Worm (Caenorhabditis elegans) whole organism, young adult: ENCODE results near the gene C26E6.12.

ENCODE experiments used
- C06A6.2 ChIP-seq: fragments of 200-800 bp; sonication (Bioruptor generic); conservative IDR thresholded peaks from 2 replicates; pipeline ENCODE4 v1.3.6; 2022; ENCODE audit warnings: missing genetic modification characterization, missing compliant biosample characterization
- D2030.7 ChIP-seq: fragments of 200-800 bp; sonication (Bioruptor generic); IDR thresholded peaks from 2 replicates; pipeline ENCODE4 v1.3.6; 2022; ENCODE audit warnings: missing genetic modification reagents, missing genetic modification characterization, missing compliant biosample characterization
- F23B12.7 ChIP-seq: sonication (generic microtip); optimal IDR thresholded peaks from 2 replicates; lab custom pipeline; 2017; ENCODE audit warnings: missing genetic modification characterization, mild to moderate bottlenecking, missing compliant biosample characterization, antibody characterized with exemption, moderate library complexity; ENCODE audit not compliant: insufficient read depth
- F39B2.1 ChIP-seq: fragments of 200-800 bp; sonication (Bioruptor generic); IDR thresholded peaks from 2 replicates; pipeline ENCODE4 v1.3.6; 2022; ENCODE audit warnings: missing genetic modification reagents, missing genetic modification characterization, missing compliant biosample characterization
- F57A8.1 ChIP-seq: fragments of 200-800 bp; sonication (Bioruptor generic); optimal IDR thresholded peaks from 2 replicates; lab custom pipeline; 2018; ENCODE audit warnings: mild to moderate bottlenecking, missing genetic modification characterization, moderate library complexity, missing compliant biosample characterization
- K11D2.4 ChIP-seq: fragments of 200-800 bp; sonication (Bioruptor generic); IDR thresholded peaks from 2 replicates; pipeline ENCODE4 v1.3.6; 2022; ENCODE audit warnings: missing genetic modification reagents, missing genetic modification characterization, missing compliant biosample characterization
- ama-1 ChIP-seq, 3 experiments: fragments of 150-350 bp in 1 of 3; sonication (generic microtip) in 2 of 3; optimal IDR thresholded peaks; 2 replicates each; lab custom pipeline; 2014 to 2018; ENCODE audit warnings: missing biosample characterization in 2 of 3, missing genetic modification characterization in 2 of 3, missing genetic modification reagents in 2 of 3
- aptf-3 ChIP-seq: fragments of 200-800 bp; sonication (Bioruptor generic); IDR thresholded peaks from 2 replicates; pipeline ENCODE4 v1.3.6; 2022; ENCODE audit warnings: missing genetic modification characterization, missing compliant biosample characterization
- atf-7 ChIP-seq: sonication (generic microtip); optimal IDR thresholded peaks from 2 replicates; lab custom pipeline; 2017; ENCODE audit warnings: mild to moderate bottlenecking, missing genetic modification characterization, missing compliant biosample characterization
- attf-5 ChIP-seq: fragments of 200-800 bp; sonication (Bioruptor generic); optimal IDR thresholded peaks from 2 replicates; lab custom pipeline; 2018; ENCODE audit warnings: mild to moderate bottlenecking, missing genetic modification characterization, missing compliant biosample characterization
- attf-6 ChIP-seq: fragments of 200-800 bp; sonication (Bioruptor generic); IDR thresholded peaks from 2 replicates; pipeline ENCODE4 v1.3.6; 2022; ENCODE audit warnings: missing genetic modification reagents, missing genetic modification characterization, missing compliant biosample characterization
- bed-1 ChIP-seq: fragments of 200-800 bp; sonication (Bioruptor generic); IDR thresholded peaks from 2 replicates; pipeline ENCODE4 v1.3.6; 2022; ENCODE audit warnings: missing genetic modification reagents, missing genetic modification characterization, missing compliant biosample characterization
- bed-2 ChIP-seq: fragments of 200-800 bp; sonication (Bioruptor generic); IDR thresholded peaks from 2 replicates; pipeline ENCODE4 v1.3.6; 2022; ENCODE audit warnings: missing genetic modification reagents, missing genetic modification characterization, missing compliant biosample characterization
- ceh-58 ChIP-seq: fragments of 200-800 bp; sonication (Bioruptor generic); IDR thresholded peaks from 2 replicates; pipeline ENCODE4 v1.3.6; 2022; ENCODE audit warnings: missing genetic modification characterization, missing compliant biosample characterization
- chd-7 ChIP-seq: sonication (generic microtip); optimal IDR thresholded peaks from 2 replicates; lab custom pipeline; 2016; ENCODE audit warnings: mild to moderate bottlenecking, missing genetic modification characterization, moderate library complexity, missing compliant biosample characterization
- egl-44 ChIP-seq: fragments of 200-800 bp; sonication (Bioruptor generic); IDR thresholded peaks from 2 replicates; pipeline ENCODE4 v1.3.6; 2022; ENCODE audit warnings: missing genetic modification reagents, missing genetic modification characterization, missing compliant biosample characterization
- ekl-4 ChIP-seq: fragments of 200-800 bp; sonication (Bioruptor generic); IDR thresholded peaks from 2 replicates; pipeline ENCODE4 v1.3.6; 2022; ENCODE audit warnings: missing genetic modification reagents, missing genetic modification characterization, missing compliant biosample characterization
- hmg-1.2 ChIP-seq: fragments of 200-800 bp; sonication (Bioruptor generic); IDR thresholded peaks from 2 replicates; pipeline ENCODE4 v1.3.6; 2022; ENCODE audit warnings: missing genetic modification reagents, missing genetic modification characterization, missing compliant biosample characterization
- lag-1 ChIP-seq: fragments of 200-800 bp; sonication (Bioruptor generic); IDR thresholded peaks from 2 replicates; pipeline ENCODE4 v1.3.6; 2022; ENCODE audit warnings: missing genetic modification reagents, missing genetic modification characterization, missing compliant biosample characterization
- lin-35 ChIP-seq, 3 experiments: fragments of 150-350 bp in 2 of 3; sonication (generic microtip) in 1 of 3; optimal IDR thresholded peaks; 2 replicates each; lab custom pipeline; 2014 to 2018; ENCODE audit warnings: missing biosample characterization in 3 of 3, missing genetic modification characterization in 3 of 3, missing genetic modification reagents in 3 of 3
- lsl-1 ChIP-seq: fragments of 200-800 bp; sonication (Bioruptor generic); optimal IDR thresholded peaks from 2 replicates; lab custom pipeline; 2018; ENCODE audit warnings: mild to moderate bottlenecking, missing genetic modification characterization, moderate library complexity, missing compliant biosample characterization
- madf-10 ChIP-seq: sonication (generic microtip); optimal IDR thresholded peaks from 2 replicates; lab custom pipeline; 2016; ENCODE audit warnings: mild to moderate bottlenecking, missing genetic modification characterization, missing compliant biosample characterization
- mel-28 ChIP-seq: sonication (generic microtip); optimal IDR thresholded peaks from 2 replicates; lab custom pipeline; 2016; ENCODE audit warnings: borderline replicate concordance, mild to moderate bottlenecking, missing genetic modification characterization, missing compliant biosample characterization
- pha-4 ChIP-seq: fragments of 150-350 bp; sonication (generic microtip); optimal IDR thresholded peaks from 2 replicates; lab custom pipeline; 2014; ENCODE audit warnings: missing biosample characterization, missing genetic modification reagents, missing genetic modification characterization
- rpc-1 ChIP-seq, 2 experiments: fragments of 150-350 bp in 1 of 2; sonication (generic microtip) in 1 of 2; optimal IDR thresholded peaks; 2 replicates each; lab custom pipeline; 2014 to 2018; ENCODE audit warnings: missing biosample characterization in 1 of 2, missing genetic modification characterization in 1 of 2, missing genetic modification reagents in 1 of 2, missing genotype in 1 of 2
- snpc-1.1 ChIP-seq: sonication (generic microtip); optimal IDR thresholded peaks from 2 replicates; lab custom pipeline; 2017; ENCODE audit warnings: missing genetic modification characterization, mild to moderate bottlenecking, missing compliant biosample characterization, antibody characterized with exemption, moderate library complexity, missing genotype, missing genetic modification reagents; ENCODE audit not compliant: insufficient read depth
- snpc-1.3 ChIP-seq: sonication (generic microtip); optimal IDR thresholded peaks from 2 replicates; lab custom pipeline; 2017; ENCODE audit warnings: missing genetic modification characterization, mild to moderate bottlenecking, missing compliant biosample characterization, antibody characterized with exemption, moderate library complexity, missing genotype, missing genetic modification reagents; ENCODE audit not compliant: insufficient read depth
- snpc-4 ChIP-seq, 5 experiments: fragments of 150-350 bp in 1 of 5; sonication (generic microtip) in 4 of 5; optimal IDR thresholded peaks; 2 replicates each; lab custom pipeline; 2014 to 2018; ENCODE audit warnings: missing genetic modification characterization in 5 of 5, missing biosample characterization in 3 of 5, antibody characterized with exemption in 2 of 5, mild to moderate bottlenecking in 2 of 5, missing compliant biosample characterization in 2 of 5, missing genotype in 2 of 5, moderate library complexity in 2 of 5, missing genetic modification reagents in 1 of 5
- somi-1 ChIP-seq: fragments of 200-800 bp; sonication (Bioruptor generic); optimal IDR thresholded peaks from 2 replicates; lab custom pipeline; 2018; ENCODE audit warnings: mild to moderate bottlenecking, missing genetic modification characterization, missing compliant biosample characterization
- tbp1 ChIP-seq: fragments of 200-800 bp; sonication (Bioruptor generic); optimal IDR thresholded peaks from 2 replicates; lab custom pipeline; 2018; ENCODE audit warnings: mild to moderate bottlenecking, missing genetic modification characterization, missing compliant biosample characterization
- tlf-1 ChIP-seq: fragments of 200-800 bp; sonication (Bioruptor generic); optimal IDR thresholded peaks from 2 replicates; lab custom pipeline; 2018; ENCODE audit warnings: mild to moderate bottlenecking, missing genetic modification characterization, missing compliant biosample characterization
- unc-62 ChIP-seq: fragments of 150-350 bp; optimal IDR thresholded peaks from 2 replicates; lab custom pipeline; 2014; ENCODE audit warnings: missing biosample characterization, missing genetic modification reagents, missing genetic modification characterization
- xnd-1 ChIP-seq: sonication (generic microtip); optimal IDR thresholded peaks from 2 replicates; lab custom pipeline; 2016; ENCODE audit warnings: missing genotype, missing genetic modification reagents, missing genetic modification characterization, missing compliant biosample characterization
- zim-3 ChIP-seq: sonication (generic microtip); optimal IDR thresholded peaks from 2 replicates; lab custom pipeline; 2017; ENCODE audit warnings: mild to moderate bottlenecking, missing genetic modification characterization, moderate library complexity, missing compliant biosample characterization
- ztf-18 ChIP-seq: sonication (generic microtip); optimal IDR thresholded peaks from 2 replicates; lab custom pipeline; 2016; ENCODE audit warnings: missing genotype, mild to moderate bottlenecking, missing genetic modification characterization, missing compliant biosample characterization
- ztf-25 ChIP-seq: fragments of 200-800 bp; sonication (Bioruptor generic); IDR thresholded peaks from 2 replicates; pipeline ENCODE4 v1.3.6; 2022; ENCODE audit warnings: missing genetic modification reagents, missing genetic modification characterization, missing compliant biosample characterization
- ztf-26 ChIP-seq: sonication (generic microtip); optimal IDR thresholded peaks from 2 replicates; lab custom pipeline; 2017; ENCODE audit warnings: missing genetic modification characterization, missing compliant biosample characterization
- ztf-3 ChIP-seq: fragments of 200-800 bp; sonication (Bioruptor generic); optimal IDR thresholded peaks from 2 replicates; lab custom pipeline; 2018; ENCODE audit warnings: mild to moderate bottlenecking, missing genetic modification characterization, missing compliant biosample characterization

Gene C26E6.12

ce11 chrIII:4962886-4963285 lies 30.8 kb upstream of the C26E6.12 start, which contains the start of gene C27F2.9 (continued):
- peak; percentile 50 for TF ChIP-seq snpc-4 (GFP tag; optimal IDR thresholded peaks at IDR 0.05; lab: Kevin White, UChicago)
- peak in 2 of 4 experiments; percentile 55 to 85 for TF ChIP-seq snpc-4 (tag; optimal IDR thresholded peaks at IDR 0.05; lab: Kevin White, UChicago)
- TF ChIP-seq C06A6.2 = 0 out of 2 replicates have a peak, but pooled peaks have one; percentile 34
- no peak for TF ChIP-seq attf-6 (GFP tag; lab: Robert Waterston, UW)
- TF ChIP-seq ekl-4 (GFP tag; lab: Robert Waterston, UW) = no peak
- TF ChIP-seq chd-7 (tag; lab: Kevin White, UChicago) = no peak
- TF ChIP-seq tbp1 (GFP tag; lab: Kevin White, UChicago) = no peak
- peak; percentile 98 for TF ChIP-seq ztf-18 (tag; lab: Kevin White, UChicago)
- TF ChIP-seq madf-10 = peak; percentile 35
- TF ChIP-seq mel-28 (tag; lab: Kevin White, UChicago) = no peak
- peak; percentile 20 for TF ChIP-seq pha-4 (tag; lab: Kevin White, UChicago)
- peak; percentile 67 for TF ChIP-seq xnd-1 (tag; lab: Kevin White, UChicago)
- no peak for TF ChIP-seq bed-1 (GFP tag; lab: Robert Waterston, UW)
- no peak for TF ChIP-seq bed-2 (GFP tag; lab: Robert Waterston, UW)
- peak; percentile 35 for TF ChIP-seq somi-1 (GFP tag; lab: Kevin White, UChicago)
- peak; percentile 62 for TF ChIP-seq D2030.7 (GFP tag; lab: Robert Waterston, UW)
- peak; percentile 54 for TF ChIP-seq snpc-1.3
- no peak for TF ChIP-seq zim-3 (tag; lab: Kevin White, UChicago)
- peak; percentile 55 for TF ChIP-seq ztf-26
- TF ChIP-seq ztf-3 (GFP tag; lab: Kevin White, UChicago) = no peak
- no peak for TF ChIP-seq aptf-3 (GFP tag; lab: Robert Waterston, UW)
- peak; percentile 83 for TF ChIP-seq K11D2.4
- TF ChIP-seq ama-1 (optimal IDR thresholded peaks at IDR 0.05; lab: Kevin White, UChicago) = no peak
- TF ChIP-seq ama-1 (GFP tag; optimal IDR thresholded peaks at IDR 0.05; lab: Kevin White, UChicago) = peak in 1 of 2 experiments; percentile 27
- TF ChIP-seq F57A8.1 (GFP tag; lab: Kevin White, UChicago) = no peak
- no peak for TF ChIP-seq ceh-58 (GFP tag; lab: Robert Waterston, UW)
- TF ChIP-seq tlf-1 (GFP tag; lab: Kevin White, UChicago) = peak; percentile 83
- no peak for TF ChIP-seq lag-1 (GFP tag; lab: Robert Waterston, UW)
- no peak for TF ChIP-seq rpc-1 (optimal IDR thresholded peaks at IDR 0.05; lab: Kevin White, UChicago)
- no peak for TF ChIP-seq rpc-1 (tag; optimal IDR thresholded peaks at IDR 0.05; lab: Kevin White, UChicago)
- no peak for TF ChIP-seq F39B2.1 (GFP tag; lab: Robert Waterston, UW)
- peak; percentile 67 for TF ChIP-seq hmg-1.2 (GFP tag; lab: Robert Waterston, UW)
- peak; percentile 91 for TF ChIP-seq attf-5 (GFP tag; lab: Kevin White, UChicago)
- no peak for TF ChIP-seq ztf-25 (GFP tag; lab: Robert Waterston, UW)
- TF ChIP-seq atf-7 = no peak
- TF ChIP-seq unc-62 = no peak
- no peak for TF ChIP-seq egl-44
- peak; percentile 77 for TF ChIP-seq lsl-1 (GFP tag; lab: Kevin White, UChicago)
- TF ChIP-seq snpc-1.1 = no peak
- TF ChIP-seq lin-35 (GFP tag; optimal IDR thresholded peaks at IDR 0.05; lab: Kevin White, UChicago) = peak; percentile 82 to 98 (median 87)
- peak; percentile 24 for TF ChIP-seq F23B12.7 (tag; lab: Kevin White, UChicago)
- TF ChIP-seq, all 124 proteins: peak for 43
